Fruit fly (Drosophila melanogaster): Measurements from ENCODE around the gene CG9777.

DNA sequence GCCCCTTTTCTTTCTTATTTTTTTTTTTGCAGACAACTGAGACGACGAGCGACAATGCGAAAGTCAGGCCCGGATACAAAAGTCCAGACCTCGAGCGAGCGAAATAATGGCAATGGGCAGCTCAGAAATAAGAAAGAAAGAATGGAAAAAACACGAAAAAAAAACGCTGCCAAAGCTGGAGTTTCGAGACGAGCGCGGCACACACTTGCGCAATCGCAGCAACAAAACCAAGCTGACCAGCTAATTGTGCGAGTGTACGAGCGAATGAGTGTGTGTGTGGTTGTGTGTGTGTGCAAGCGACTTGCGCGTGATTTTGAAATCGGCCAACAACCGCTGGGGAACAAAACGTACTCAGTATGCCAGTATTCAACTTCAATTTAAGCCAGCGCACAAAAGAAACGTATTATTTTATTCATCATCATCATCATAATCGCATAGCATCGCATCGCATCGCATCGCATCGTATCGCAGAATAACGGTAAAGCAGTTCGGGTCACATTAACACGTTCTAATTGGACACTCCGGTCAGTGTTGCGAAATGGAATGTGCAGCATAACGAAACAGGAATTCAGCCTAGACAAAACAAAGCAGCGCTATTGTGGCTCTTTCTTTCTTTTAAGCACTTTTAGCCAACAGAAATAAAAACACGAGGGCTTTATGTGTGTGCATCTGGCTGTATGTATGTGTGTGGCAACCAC is 15.9 kb upstream of the CG9777 start:
- no peak for TF ChIP-seq CG15710 (tag; optimal IDR thresholded peaks at IDR 0.05)
- TF ChIP-seq CG14655 (GFP tag; optimal IDR thresholded peaks at IDR 0.05) = no peak
- TF ChIP-seq CG9948 (tag; optimal IDR thresholded peaks at IDR 0.05) = no peak
- TF ChIP-seq gl (tag; optimal IDR thresholded peaks at IDR 0.05) = peak; percentile 7

Data from whole organism, pupa.